Fruit fly (Drosophila melanogaster) whole organism, pupa: ENCODE measurements around the gene CG31517.
A peak's percentile ranks its signal among the peaks of the same experiment; 100 is the strongest.

Source experiments
- CG10348 ChIP-seq: fragments of 200-800 bp; sonication (Bioruptor generic); IDR thresholded peaks from 2 replicates; pipeline ENCODE4 v1.3.6; 2022; ENCODE audit warnings: missing biosample characterization, missing genetic modification characterization
- CG12605 ChIP-seq: fragments of 200-800 bp; sonication (Bioruptor generic); IDR thresholded peaks from 2 replicates; pipeline ENCODE4 v1.3.6; 2022; ENCODE audit warnings: missing biosample characterization, missing genetic modification characterization
- CG13204 ChIP-seq: fragments of 200-800 bp; sonication (Bioruptor generic); optimal IDR thresholded peaks from 2 replicates; lab custom pipeline; 2018; ENCODE audit warnings: missing biosample characterization, mild to moderate bottlenecking, missing genetic modification characterization, moderate library complexity
- CG14655 ChIP-seq: fragments of 200-800 bp; sonication (Bioruptor generic); optimal IDR thresholded peaks from 3 replicates; lab custom pipeline; 2017; ENCODE audit warnings: mild to moderate bottlenecking, missing biosample characterization, missing genetic modification reagents, missing genetic modification characterization
- CG15710 ChIP-seq: fragments of 200-800 bp; sonication (Bioruptor generic); optimal IDR thresholded peaks from 2 replicates; lab custom pipeline; 2018; ENCODE audit warnings: missing biosample characterization, mild to moderate bottlenecking, missing genetic modification characterization, moderate library complexity
- CG17806 ChIP-seq: fragments of 200-800 bp; sonication (Bioruptor generic); optimal IDR thresholded peaks from 2 replicates; lab custom pipeline; 2018; ENCODE audit warnings: missing biosample characterization, mild to moderate bottlenecking, missing genetic modification characterization, moderate library complexity
- CG32121 ChIP-seq: fragments of 200-800 bp; sonication (Bioruptor generic); IDR thresholded peaks from 2 replicates; pipeline ENCODE4 v1.3.6; 2022; ENCODE audit warnings: missing biosample characterization, missing genetic modification characterization
- CG34367 ChIP-seq: fragments of 200-800 bp; sonication (Bioruptor generic); optimal IDR thresholded peaks from 2 replicates; lab custom pipeline; 2018; ENCODE audit warnings: missing biosample characterization, mild to moderate bottlenecking, missing genetic modification characterization
- CG4496 ChIP-seq: fragments of 200-800 bp; sonication (Bioruptor generic); IDR thresholded peaks from 3 replicates; pipeline ENCODE4 v1.3.6; 2022; ENCODE audit warnings: missing biosample characterization, missing genetic modification characterization
- CG8159 ChIP-seq: fragments of 200-800 bp; sonication (Bioruptor generic); optimal IDR thresholded peaks from 3 replicates; lab custom pipeline; 2018; ENCODE audit warnings: missing biosample characterization, mild to moderate bottlenecking, missing genetic modification characterization, moderate library complexity
- CG8301 ChIP-seq: fragments of 200-800 bp; sonication (Bioruptor generic); optimal IDR thresholded peaks from 2 replicates; lab custom pipeline; 2018; ENCODE audit warnings: missing biosample characterization, mild to moderate bottlenecking, missing genetic modification characterization
- CG9948 ChIP-seq: fragments of 200-800 bp; sonication (Bioruptor generic); optimal IDR thresholded peaks from 2 replicates; lab custom pipeline; 2018; ENCODE audit warnings: missing biosample characterization, mild to moderate bottlenecking, missing genetic modification characterization, moderate library complexity
- D1 ChIP-seq: fragments of 200-800 bp; sonication (Bioruptor generic); optimal IDR thresholded peaks from 2 replicates; lab custom pipeline; 2018; ENCODE audit warnings: missing biosample characterization, mild to moderate bottlenecking, missing genetic modification characterization, moderate library complexity
- EcR ChIP-seq: fragments of 200-800 bp; sonication (Bioruptor generic); optimal IDR thresholded peaks from 3 replicates; lab custom pipeline; 2019; ENCODE audit warnings: missing biosample characterization, missing genetic modification characterization, mild to moderate bottlenecking, moderate library complexity, missing genetic modification reagents
- Ets98B ChIP-seq: fragments of 200-800 bp; sonication (Bioruptor generic); IDR thresholded peaks from 2 replicates; pipeline ENCODE4 v1.3.6; 2022; ENCODE audit warnings: missing biosample characterization, missing genetic modification characterization
- Pif1A ChIP-seq: fragments of 200-800 bp; sonication (Bioruptor generic); optimal IDR thresholded peaks from 3 replicates; lab custom pipeline; 2016; ENCODE audit warnings: missing biosample characterization, missing genetic modification characterization
- Pif1B ChIP-seq: fragments of 200-800 bp; sonication (Bioruptor generic); optimal IDR thresholded peaks from 3 replicates; lab custom pipeline; 2016; ENCODE audit warnings: missing biosample characterization, missing genetic modification characterization
- Snoo ChIP-seq: fragments of 200-800 bp; sonication (Bioruptor generic); optimal IDR thresholded peaks from 3 replicates; lab custom pipeline; 2017; ENCODE audit warnings: missing biosample characterization, mild to moderate bottlenecking, missing genetic modification characterization, inconsistent platforms
- fd96Ca ChIP-seq: fragments of 200-800 bp; sonication (Bioruptor generic); IDR thresholded peaks from 3 replicates; pipeline ENCODE4 v1.3.6; 2022; ENCODE audit warnings: missing biosample characterization, missing genetic modification characterization
- gl ChIP-seq: fragments of 200-800 bp; sonication (Bioruptor generic); optimal IDR thresholded peaks from 2 replicates; lab custom pipeline; 2018; ENCODE audit warnings: missing biosample characterization, mild to moderate bottlenecking, missing genetic modification characterization
- rn ChIP-seq: fragments of 200-800 bp; sonication (Bioruptor generic); IDR thresholded peaks from 2 replicates; pipeline ENCODE4 v1.3.6; 2022; ENCODE audit warnings: missing biosample characterization, missing genetic modification characterization

The CG31517 gene

dm6 chr3R:13955227-13955626 lies 7.0 kb downstream of the CG31517 start:
- TF ChIP-seq CG13204 (GFP tag; lab: Kevin White, UChicago) (no peak), CG4496 (GFP tag; lab: Robert Waterston, UW) (no peak), CG10348 (GFP tag; lab: Robert Waterston, UW) (no peak), CG17806 (tag; lab: Kevin White, UChicago) (peak; percentile 14), Pif1A (GFP tag; lab: Kevin White, UChicago) (peak; percentile 21), EcR (GFP tag; lab: Kevin White, UChicago) (no peak), D1 (tag; lab: Kevin White, UChicago) (no peak), Ets98B (GFP tag; lab: Robert Waterston, UW) (no peak), CG9948 (tag; lab: Kevin White, UChicago) (peak; percentile 17), CG12605 (no peak), CG15710 (tag; lab: Kevin White, UChicago) (peak; percentile 18), fd96Ca (GFP tag; lab: Robert Waterston, UW) (no peak), Snoo (no peak), Pif1B (GFP tag; lab: Kevin White, UChicago) (no peak), gl (tag; lab: Kevin White, UChicago) (no peak), CG14655 (GFP tag; lab: Kevin White, UChicago) (no peak), CG8301 (no peak), CG34367 (tag; lab: Kevin White, UChicago) (no peak), rn (GFP tag; lab: Robert Waterston, UW) (no peak), CG8159 (peak; percentile 36), CG32121 (GFP tag; lab: Robert Waterston, UW) (no peak)

DNA sequence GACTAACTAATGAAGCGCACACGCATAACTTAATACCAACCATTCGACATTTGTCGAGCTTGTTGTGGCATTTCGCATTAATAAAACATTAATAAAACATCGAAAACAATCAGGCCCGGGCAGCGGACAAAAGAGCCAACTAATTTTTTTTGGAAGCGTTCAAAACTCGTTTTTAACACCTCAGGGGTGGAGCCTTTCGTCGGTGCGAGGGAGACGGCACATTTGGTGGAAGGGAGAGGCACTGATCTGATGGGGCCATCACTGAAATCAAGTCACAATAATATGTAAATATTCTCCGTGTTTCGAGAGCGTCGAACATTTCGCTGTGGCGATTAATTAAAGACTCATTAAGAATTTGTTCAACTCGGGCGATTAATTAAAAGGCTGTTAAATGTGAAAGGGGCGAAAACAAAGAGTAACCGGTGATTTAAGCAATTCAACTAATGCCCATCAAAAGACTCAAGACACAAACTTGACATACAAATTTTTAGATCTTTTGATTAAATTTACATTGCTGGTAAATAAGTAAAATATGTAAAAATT lies 8.7 kb downstream of the CG31517 start:
- no peak for TF ChIP-seq Snoo
- TF ChIP-seq CG10348 (GFP tag; lab: Robert Waterston, UW), result no peak
- TF ChIP-seq D1 (tag; lab: Kevin White, UChicago), result no peak
- TF ChIP-seq CG32121 (GFP tag; lab: Robert Waterston, UW), result no peak
- no peak for TF ChIP-seq fd96Ca (GFP tag; lab: Robert Waterston, UW)
- no peak for TF ChIP-seq CG14655 (GFP tag; lab: Kevin White, UChicago)
- TF ChIP-seq Ets98B (GFP tag; lab: Robert Waterston, UW), result no peak
- no peak for TF ChIP-seq EcR (GFP tag; lab: Kevin White, UChicago)
- no peak for TF ChIP-seq CG9948 (tag; lab: Kevin White, UChicago)
- no peak for TF ChIP-seq CG8301
- TF ChIP-seq CG13204 (GFP tag; lab: Kevin White, UChicago), result no peak
- TF ChIP-seq CG17806 (tag; lab: Kevin White, UChicago), result no peak
- no peak for TF ChIP-seq CG8159
- TF ChIP-seq CG15710 (tag; lab: Kevin White, UChicago), result no peak
- no peak for TF ChIP-seq CG4496 (GFP tag; lab: Robert Waterston, UW)
- no peak for TF ChIP-seq gl (tag; lab: Kevin White, UChicago)
- TF ChIP-seq rn (GFP tag; lab: Robert Waterston, UW), result no peak
- no peak for TF ChIP-seq CG12605
- no peak for TF ChIP-seq Pif1B (GFP tag; lab: Kevin White, UChicago)
- TF ChIP-seq CG34367 (tag; lab: Kevin White, UChicago), result no peak

- TF ChIP-seq gl (tag; lab: Kevin White, UChicago) (peak; percentile 23), fd96Ca (GFP tag; lab: Robert Waterston, UW) (no peak)
These were observed 10.4 kb downstream of the CG31517 start, which contains the start of gene Ipp for dm6 chr3R:13958582-13958981. Ipp (plus strand) TSS chr3R:13958789.

dm6 chr3R:13964074-13964473 lies 15.9 kb downstream of the CG31517 start, which contains the start of gene Kots:
Kots (minus strand) TSS chr3R:13964174.
- no peak for TF ChIP-seq CG17806 (tag; lab: Kevin White, UChicago)
- TF ChIP-seq CG8301, result no peak
- TF ChIP-seq EcR (GFP tag; lab: Kevin White, UChicago), result no peak
- TF ChIP-seq gl (tag; lab: Kevin White, UChicago), result no peak
- TF ChIP-seq fd96Ca (GFP tag; lab: Robert Waterston, UW), result no peak
- TF ChIP-seq Snoo, result no peak
- TF ChIP-seq CG8159, result no peak
- TF ChIP-seq CG13204 (GFP tag; lab: Kevin White, UChicago), result no peak
- no peak for TF ChIP-seq Pif1B (GFP tag; lab: Kevin White, UChicago)
- TF ChIP-seq Ets98B (GFP tag; lab: Robert Waterston, UW), result no peak
- no peak for TF ChIP-seq CG15710 (tag; lab: Kevin White, UChicago)
- TF ChIP-seq CG34367 (tag; lab: Kevin White, UChicago), result no peak
- no peak for TF ChIP-seq CG9948 (tag; lab: Kevin White, UChicago)
- TF ChIP-seq CG14655 (GFP tag; lab: Kevin White, UChicago), result no peak
- no peak for TF ChIP-seq rn (GFP tag; lab: Robert Waterston, UW)
- TF ChIP-seq CG12605, result no peak
- TF ChIP-seq Pif1A (GFP tag; lab: Kevin White, UChicago), result no peak

DNA sequence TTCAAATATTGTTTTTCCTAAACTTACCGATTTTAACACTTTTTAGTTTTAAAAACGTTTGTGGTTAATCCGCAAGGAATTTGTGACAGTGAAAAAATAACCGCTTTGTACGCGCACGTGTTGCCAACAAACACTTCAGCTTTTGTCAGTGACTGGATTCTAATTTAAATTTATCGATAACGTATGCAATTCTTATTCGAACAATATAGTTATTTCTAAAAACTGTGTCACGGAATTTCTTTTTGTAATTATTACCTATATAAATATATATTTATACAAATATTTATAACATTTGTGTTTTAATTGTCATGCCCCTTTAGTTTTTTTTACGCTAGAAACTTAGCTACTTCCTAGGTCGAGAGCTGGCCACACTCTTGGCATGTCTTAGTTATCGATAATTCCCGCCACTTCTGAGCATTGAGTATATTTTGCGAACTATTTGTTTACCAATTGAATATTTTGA lies 16.3 kb downstream of the CG31517 start, which contains the start of gene Orc2:
Orc2 (plus strand) TSS at position 373 of the 463 bp plus-strand sequence.
- TF ChIP-seq D1 (tag; lab: Kevin White, UChicago) (peak; percentile 13), CG13204 (GFP tag; lab: Kevin White, UChicago) (no peak)
